Worm (Caenorhabditis elegans): ENCODE data around the gene T01B7.9.

ce11 chrII:8714913-8715447 lies 11.6 kb downstream of the T01B7.9 start, which contains the start of the genes rab-21 and T01B7.13:
- TF ChIP-seq pqm-1 (tag; optimal IDR thresholded peaks at IDR 0.05) = no peak
- no peak for TF ChIP-seq snpc-4 (tag; optimal IDR thresholded peaks at IDR 0.05)
- no peak for TF ChIP-seq ama-1 (optimal IDR thresholded peaks at IDR 0.05)
- no peak for TF ChIP-seq lin-15B (tag; optimal IDR thresholded peaks at IDR 0.05)
- TF ChIP-seq fkh-10 (GFP tag; optimal IDR thresholded peaks at IDR 0.05) = no peak
- no peak for TF ChIP-seq hmg-11 (tag; optimal IDR thresholded peaks at IDR 0.05)
- TF ChIP-seq skn-1 (tag; optimal IDR thresholded peaks at IDR 0.05) = no peak
